Worm (Caenorhabditis elegans): ENCODE data around the gene kgb-2.

DNA sequence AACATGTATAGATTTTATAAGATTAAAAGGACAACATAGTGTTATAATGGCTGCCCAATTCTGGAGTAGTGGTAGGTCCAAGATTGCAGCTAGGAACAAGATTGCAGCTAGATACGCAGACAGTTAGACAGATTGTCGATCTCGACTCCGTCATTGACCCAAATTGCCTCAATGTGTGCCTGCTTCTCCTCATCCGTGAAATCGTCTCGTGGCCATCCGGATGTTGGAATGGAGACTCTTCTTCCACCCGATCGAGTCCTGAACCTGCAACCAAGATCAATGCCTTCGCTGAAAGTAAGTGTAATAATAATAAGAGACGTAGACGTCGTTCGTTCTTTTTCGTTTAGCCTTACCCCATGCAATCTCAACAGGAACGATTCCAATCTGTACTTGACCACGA lies 27.9 kb upstream of the kgb-2 start:
- no peak for TF ChIP-seq fos-1 (tag; optimal IDR thresholded peaks at IDR 0.05)
- no peak for TF ChIP-seq nhr-10 (tag; optimal IDR thresholded peaks at IDR 0.05)
- no peak for TF ChIP-seq snpc-4 (tag; optimal IDR thresholded peaks at IDR 0.05)
- TF ChIP-seq ceh-28 (tag; optimal IDR thresholded peaks at IDR 0.05) = no peak

Measured in whole organism, L4 larva.